Fruit fly (Drosophila melanogaster) whole organism, embryonic: ENCODE results near the gene CG15638.

Experiments used
- Ada2b ChIP-seq: fragments of 200-800 bp; sonication (Bioruptor generic); IDR thresholded peaks from 2 replicates; pipeline ENCODE4 v1.3.6; 2022; ENCODE audit warnings: missing biosample characterization, missing genetic modification characterization
- CG1024 ChIP-seq: fragments of 200-800 bp; sonication (Bioruptor generic); IDR thresholded peaks from 2 replicates; pipeline ENCODE4 v1.3.6; 2022; ENCODE audit warnings: missing biosample characterization, missing genetic modification characterization
- CG11560 ChIP-seq: fragments of 200-800 bp; sonication (Bioruptor generic); IDR thresholded peaks from 3 replicates; pipeline ENCODE4 v1.3.6; 2022; ENCODE audit warnings: missing biosample characterization, missing genetic modification characterization
- CG11696 ChIP-seq: fragments of 200-800 bp; sonication (Bioruptor generic); IDR thresholded peaks from 2 replicates; pipeline ENCODE4 v1.3.6; 2022; ENCODE audit warnings: missing biosample characterization, missing genetic modification characterization
- CG12219 ChIP-seq: fragments of 200-800 bp; sonication (Bioruptor generic); optimal IDR thresholded peaks from 3 replicates; lab custom pipeline; 2018; ENCODE audit warnings: missing biosample characterization, mild to moderate bottlenecking, missing genetic modification characterization
- CG12744 ChIP-seq: fragments of 200-800 bp; sonication (Bioruptor generic); optimal IDR thresholded peaks from 2 replicates; lab custom pipeline; 2016; ENCODE audit warnings: missing biosample characterization, missing genetic modification characterization
- CG13775 ChIP-seq: fragments of 200-800 bp; sonication (Bioruptor generic); optimal IDR thresholded peaks from 3 replicates; lab custom pipeline; 2017; ENCODE audit warnings: missing biosample characterization, mild to moderate bottlenecking, missing genetic modification characterization
- CG14965 ChIP-seq: fragments of 200-800 bp; sonication (Bioruptor generic); optimal IDR thresholded peaks from 2 replicates; lab custom pipeline; 2016; ENCODE audit warnings: missing biosample characterization, missing genetic modification characterization, borderline replicate concordance
- CG15514 ChIP-seq: fragments of 200-800 bp; sonication (Bioruptor generic); optimal IDR thresholded peaks from 3 replicates; lab custom pipeline; 2017; ENCODE audit warnings: missing biosample characterization, missing genetic modification characterization, mild to moderate bottlenecking, moderate library complexity, missing genetic modification reagents
- CG1602 ChIP-seq: fragments of 200-800 bp; sonication (Bioruptor generic); optimal IDR thresholded peaks from 3 replicates; lab custom pipeline; 2016; ENCODE audit warnings: missing biosample characterization, missing genetic modification characterization
- CG17359 ChIP-seq: fragments of 200-800 bp; sonication (Bioruptor generic); optimal IDR thresholded peaks from 3 replicates; lab custom pipeline; 2018; ENCODE audit warnings: missing biosample characterization, mild to moderate bottlenecking, missing genetic modification characterization, moderate library complexity
- CG18262 ChIP-seq: fragments of 200-800 bp; optimal IDR thresholded peaks from 3 replicates; lab custom pipeline; 2019; ENCODE audit warnings: missing biosample characterization, mild to moderate bottlenecking, missing genetic modification characterization, moderate library complexity
- CG2678 ChIP-seq: fragments of 200-800 bp; sonication (Bioruptor generic); optimal IDR thresholded peaks from 3 replicates; lab custom pipeline; 2019; ENCODE audit warnings: missing biosample characterization, mild to moderate bottlenecking, missing genetic modification characterization, moderate library complexity
- CG30020 ChIP-seq: fragments of 200-800 bp; optimal IDR thresholded peaks from 2 replicates; lab custom pipeline; 2019; ENCODE audit warnings: missing biosample characterization, mild to moderate bottlenecking, missing genetic modification characterization, moderate library complexity
- CG30403 ChIP-seq: fragments of 200-800 bp; sonication (Bioruptor generic); optimal IDR thresholded peaks from 3 replicates; lab custom pipeline; 2016; ENCODE audit warnings: missing biosample characterization, missing genetic modification characterization
- CG31365 ChIP-seq: fragments of 200-800 bp; sonication (Bioruptor generic); optimal IDR thresholded peaks from 2 replicates; lab custom pipeline; 2018; ENCODE audit warnings: missing biosample characterization, mild to moderate bottlenecking, missing genetic modification characterization
- CG32532 ChIP-seq: fragments of 200-800 bp; sonication (Bioruptor generic); IDR thresholded peaks from 2 replicates; pipeline ENCODE4 v1.3.6; 2022; ENCODE audit warnings: missing biosample characterization, missing genetic modification characterization
- CG3407 ChIP-seq: fragments of 200-800 bp; sonication (Bioruptor generic); optimal IDR thresholded peaks from 2 replicates; lab custom pipeline; 2018; ENCODE audit warnings: missing biosample characterization, mild to moderate bottlenecking, missing genetic modification characterization
- CG34422 ChIP-seq: fragments of 200-800 bp; sonication (Bioruptor generic); IDR thresholded peaks from 3 replicates; pipeline ENCODE4 v1.3.6; 2022; ENCODE audit warnings: missing biosample characterization, missing genetic modification characterization
- CG3838 ChIP-seq: fragments of 200-800 bp; sonication (Bioruptor generic); optimal IDR thresholded peaks from 3 replicates; lab custom pipeline; 2016; ENCODE audit warnings: missing biosample characterization, missing genetic modification characterization
- CG7357 ChIP-seq: fragments of 200-800 bp; sonication (Bioruptor generic); IDR thresholded peaks from 3 replicates; pipeline ENCODE4 v1.3.6; 2022; ENCODE audit warnings: missing biosample characterization, missing genetic modification characterization
- CG7556 ChIP-seq: fragments of 200-800 bp; sonication (Bioruptor generic); optimal IDR thresholded peaks from 2 replicates; lab custom pipeline; 2017; ENCODE audit warnings: missing biosample characterization, mild to moderate bottlenecking, missing genetic modification characterization
- CG7745 ChIP-seq: fragments of 200-800 bp; sonication (Bioruptor generic); optimal IDR thresholded peaks from 2 replicates; lab custom pipeline; 2018; ENCODE audit warnings: missing biosample characterization, mild to moderate bottlenecking, missing genetic modification characterization, moderate library complexity
- CG8089 ChIP-seq: fragments of 200-800 bp; sonication (Bioruptor generic); optimal IDR thresholded peaks from 3 replicates; lab custom pipeline; 2016; ENCODE audit warnings: missing biosample characterization, missing genetic modification characterization
- CG9215 ChIP-seq: fragments of 200-800 bp; sonication (Bioruptor generic); IDR thresholded peaks from 2 replicates; pipeline ENCODE4 v1.3.6; 2022; ENCODE audit warnings: missing biosample characterization, missing genetic modification characterization
- CG9727 ChIP-seq: fragments of 200-800 bp; sonication (Bioruptor generic); optimal IDR thresholded peaks from 3 replicates; lab custom pipeline; 2017; ENCODE audit warnings: missing biosample characterization, mild to moderate bottlenecking, missing genetic modification characterization
- D ChIP-seq, 2 experiments: fragments of 200-800 bp in 1 of 2; fragments of >200 bp in 1 of 2; sonication (Bioruptor generic) in 1 of 2; optimal IDR thresholded peaks; 2 replicates in 1 of 2; 3 replicates in 1 of 2; lab custom pipeline; 2017; ENCODE audit warnings: mild to moderate bottlenecking in 1 of 2, missing biosample characterization in 1 of 2, missing genetic modification characterization in 1 of 2, missing genetic modification reagents in 1 of 2
- Doc2 ChIP-seq: fragments of 200-800 bp; sonication (Bioruptor generic); IDR thresholded peaks from 2 replicates; pipeline ENCODE4 v1.3.6; 2022; ENCODE audit warnings: missing biosample characterization, missing genetic modification characterization
- E2f2 ChIP-seq: fragments of 200-800 bp; sonication (Bioruptor generic); IDR thresholded peaks from 2 replicates; pipeline ENCODE4 v1.3.6; 2022; ENCODE audit warnings: missing biosample characterization, missing genetic modification characterization
- Elba2 ChIP-seq: fragments of 200-800 bp; sonication (Bioruptor generic); optimal IDR thresholded peaks from 3 replicates; lab custom pipeline; 2016; ENCODE audit warnings: missing biosample characterization, missing genetic modification characterization
- HLHmδ ChIP-seq: fragments of 200-800 bp; sonication (Bioruptor generic); optimal IDR thresholded peaks from 2 replicates; lab custom pipeline; 2018; ENCODE audit warnings: missing biosample characterization, mild to moderate bottlenecking, missing genetic modification characterization, moderate library complexity
- HmgZ ChIP-seq: fragments of 200-800 bp; sonication (Bioruptor generic); optimal IDR thresholded peaks from 2 replicates; lab custom pipeline; 2018; ENCODE audit warnings: missing biosample characterization, mild to moderate bottlenecking, missing genetic modification characterization
- Hr78 ChIP-seq, 2 experiments: fragments of 200-800 bp in 1 of 2; fragments of >200 bp in 1 of 2; sonication (Bioruptor generic) in 1 of 2; optimal IDR thresholded peaks; 2 replicates each; lab custom pipeline; 2017 to 2019; ENCODE audit warnings: missing biosample characterization in 2 of 2, missing genetic modification characterization in 2 of 2, mild to moderate bottlenecking in 1 of 2, moderate library complexity in 1 of 2
- Lpt ChIP-seq: fragments of >200 bp; optimal IDR thresholded peaks from 2 replicates; lab custom pipeline; 2018; ENCODE audit warnings: missing biosample characterization, missing genetic modification characterization
- Taf1 ChIP-seq: fragments of 200-800 bp; sonication (Bioruptor generic); IDR thresholded peaks from 2 replicates; pipeline ENCODE4 v1.3.6; 2022; ENCODE audit warnings: missing biosample characterization, missing genetic modification characterization
- ase ChIP-seq: fragments of 200-800 bp; sonication (Bioruptor generic); IDR thresholded peaks from 3 replicates; pipeline ENCODE4 v1.3.6; 2022; ENCODE audit warnings: missing biosample characterization, missing genetic modification characterization
- dan ChIP-seq: fragments of 200-800 bp; sonication (Bioruptor generic); IDR thresholded peaks from 2 replicates; pipeline ENCODE4 v1.3.6; 2022; ENCODE audit warnings: missing biosample characterization, missing genetic modification characterization
- dati ChIP-seq: fragments of 200-800 bp; sonication (Bioruptor generic); IDR thresholded peaks from 2 replicates; pipeline ENCODE4 v1.3.6; 2022; ENCODE audit warnings: missing biosample characterization, missing genetic modification characterization
- gro ChIP-seq: fragments of 200-800 bp; sonication (Bioruptor generic); optimal IDR thresholded peaks from 2 replicates; lab custom pipeline; 2016; ENCODE audit warnings: missing biosample characterization, missing genetic modification characterization
- hbn ChIP-seq: fragments of 200-800 bp; sonication (Bioruptor generic); IDR thresholded peaks from 2 replicates; pipeline ENCODE4 v1.3.6; 2022; ENCODE audit warnings: missing biosample characterization, missing genetic modification characterization; ENCODE audit not compliant: partially characterized antibody
- jigr1 ChIP-seq: fragments of 200-800 bp; sonication (Bioruptor generic); IDR thresholded peaks from 3 replicates; pipeline ENCODE4 v1.3.6; 2022; ENCODE audit warnings: missing biosample characterization, missing genetic modification characterization
- lilli ChIP-seq: fragments of 200-800 bp; sonication (Bioruptor generic); optimal IDR thresholded peaks from 3 replicates; lab custom pipeline; 2016; ENCODE audit warnings: missing biosample characterization, missing genetic modification characterization
- lmd ChIP-seq: fragments of 200-800 bp; sonication (Bioruptor generic); IDR thresholded peaks from 2 replicates; pipeline ENCODE4 v1.3.6; 2022; ENCODE audit warnings: missing biosample characterization, missing genetic modification characterization
- luna ChIP-seq: fragments of 200-800 bp; sonication (Bioruptor generic); optimal IDR thresholded peaks from 2 replicates; lab custom pipeline; 2016; ENCODE audit warnings: missing biosample characterization, missing genetic modification characterization
- psq ChIP-seq: fragments of 200-800 bp; sonication (Bioruptor generic); optimal IDR thresholded peaks from 2 replicates; lab custom pipeline; 2017; ENCODE audit warnings: missing biosample characterization, missing genetic modification characterization
- sisA ChIP-seq: fragments of 200-800 bp; sonication (Bioruptor generic); IDR thresholded peaks from 2 replicates; pipeline ENCODE4 v1.3.6; 2022; ENCODE audit warnings: missing biosample characterization, missing genetic modification characterization
- tgo ChIP-seq: fragments of 200-800 bp; sonication (Bioruptor generic); IDR thresholded peaks from 3 replicates; pipeline ENCODE4 v1.3.6; 2022; ENCODE audit warnings: missing biosample characterization, missing genetic modification characterization
- vfl ChIP-seq: fragments of 200-800 bp; sonication (Bioruptor generic); optimal IDR thresholded peaks from 2 replicates; lab custom pipeline; 2016; ENCODE audit warnings: missing biosample characterization, missing genetic modification characterization
- zf30C ChIP-seq: fragments of 200-800 bp; sonication (Bioruptor generic); optimal IDR thresholded peaks from 3 replicates; lab custom pipeline; 2018; ENCODE audit warnings: missing biosample characterization, mild to moderate bottlenecking, missing genetic modification characterization
- zfh1 ChIP-seq: fragments of 200-800 bp; sonication (Bioruptor generic); IDR thresholded peaks from 3 replicates; pipeline ENCODE4 v1.3.6; 2022; ENCODE audit warnings: missing biosample characterization, missing genetic modification characterization

Gene CG15638

dm6 chr2L:13514945-13515687, 20.5 kb downstream of the CG15638 start (continued):
- TF ChIP-seq CG13775 (GFP tag; lab: Kevin White, UChicago) (peak; percentile 26), CG11696 (GFP tag; lab: Robert Waterston, UW) (peak; percentile 61), CG9215 (GFP tag; lab: Robert Waterston, UW) (peak; percentile 51; the same call in 1 of the 2 replicates), Doc2 (GFP tag; lab: Robert Waterston, UW) (no peak; the same call in 1 of the 2 replicates), hbn (GFP tag; lab: Robert Waterston, UW) (no peak), CG15514 (peak; percentile 68), Elba2 (GFP tag; lab: Kevin White, UChicago) (no peak), CG8089 (peak; percentile 44), dan (no peak), CG7556 (peak; percentile 63), Lpt (GFP tag; lab: Kevin White, UChicago) (no peak), psq (GFP tag; lab: Kevin White, UChicago) (peak; percentile 20), CG31365 (tag; lab: Kevin White, UChicago) (no peak), CG34422 (GFP tag; lab: Robert Waterston, UW) (peak; percentile 87), tgo (GFP tag; lab: Robert Waterston, UW) (peak; percentile 60; the same call in 2 of the 3 replicates), Hr78 (GFP tag; optimal IDR thresholded peaks at IDR 0.05; lab: Kevin White, UChicago) (no peak), lmd (GFP tag; lab: Robert Waterston, UW) (peak; percentile 51), CG11560 (tag; lab: Robert Waterston, UW) (no peak), E2f2 (GFP tag; lab: Robert Waterston, UW) (no peak), zf30C (GFP tag; lab: Kevin White, UChicago) (peak; percentile 11), CG1602 (peak; percentile 50), vfl (GFP tag; lab: Kevin White, UChicago) (no peak), CG3407 (GFP tag; lab: Kevin White, UChicago) (no peak), CG30403 (peak; percentile 60), gro (GFP tag; lab: Kevin White, UChicago) (peak; percentile 80), sisA (GFP tag; lab: Robert Waterston, UW) (peak; percentile 75), CG32532 (GFP tag; lab: Robert Waterston, UW) (peak; percentile 85), CG18262 (tag; lab: Kevin White, UChicago) (peak; percentile 81), CG12219 (peak; percentile 80), dati (GFP tag; lab: Robert Waterston, UW) (peak; percentile 52), CG9727 (GFP tag; lab: Kevin White, UChicago) (peak; percentile 88), D (optimal IDR thresholded peaks at IDR 0.05; lab: Kevin White, UChicago) (no peak), D (GFP tag; optimal IDR thresholded peaks at IDR 0.05; lab: Kevin White, UChicago) (peak; percentile 54), CG3838 (GFP tag; lab: Kevin White, UChicago) (no peak), CG7357 (GFP tag; lab: Robert Waterston, UW) (peak; percentile 71), zfh1 (GFP tag; lab: Robert Waterston, UW) (peak; percentile 64), luna (no peak), CG14965 (GFP tag; lab: Kevin White, UChicago) (peak; percentile 57), HmgZ (tag; lab: Kevin White, UChicago) (no peak), HLHmδ (GFP tag; lab: Kevin White, UChicago) (no peak), Ada2b (GFP tag; lab: Robert Waterston, UW) (peak; percentile 92), jigr1 (GFP tag; lab: Robert Waterston, UW) (peak; percentile 26; the same call in 1 of the 3 replicates), lilli (GFP tag; lab: Kevin White, UChicago) (peak; percentile 65), CG7745 (tag; lab: Kevin White, UChicago) (no peak), CG30020 (tag; lab: Kevin White, UChicago) (no peak), ase (peak; percentile 72), CG12744 (peak; percentile 70), CG17359 (tag; lab: Kevin White, UChicago) (peak; percentile 84), CG1024 (GFP tag; lab: Robert Waterston, UW) (no peak; the same call in 1 of the 2 replicates), Taf1 (GFP tag; lab: Robert Waterston, UW) (peak; percentile 23; the same call in 1 of the 2 replicates), CG2678 (tag; lab: Kevin White, UChicago) (peak; percentile 82)
